Fruit fly (Drosophila melanogaster) whole organism, embryonic: ENCODE results near the gene CG12519.

Experiments used
- Awh ChIP-seq: fragments of 200-800 bp; sonication (Bioruptor generic); IDR thresholded peaks from 2 replicates; pipeline ENCODE4, ENCODE4 v1.3.6; 2022; ENCODE audit warnings: missing biosample characterization, missing genetic modification characterization
- CG10209 ChIP-seq: fragments of 200-800 bp; sonication (Bioruptor generic); optimal IDR thresholded peaks from 3 replicates; lab custom pipeline; 2017; ENCODE audit warnings: missing biosample characterization, mild to moderate bottlenecking, missing genetic modification characterization, missing genetic modification reagents
- CG13775 ChIP-seq: fragments of 200-800 bp; sonication (Bioruptor generic); optimal IDR thresholded peaks from 3 replicates; lab custom pipeline; 2017; ENCODE audit warnings: missing biosample characterization, mild to moderate bottlenecking, missing genetic modification characterization
- CG14710 ChIP-seq: fragments of 200-800 bp; sonication (Bioruptor generic); optimal IDR thresholded peaks from 3 replicates; lab custom pipeline; 2019; ENCODE audit warnings: missing biosample characterization, mild to moderate bottlenecking, missing genetic modification characterization, moderate library complexity
- CG15011 ChIP-seq: fragments of 200-800 bp; sonication (Bioruptor generic); optimal IDR thresholded peaks from 3 replicates; lab custom pipeline; 2018; ENCODE audit warnings: missing biosample characterization, mild to moderate bottlenecking, missing genetic modification characterization
- CG1602 ChIP-seq: fragments of 200-800 bp; sonication (Bioruptor generic); optimal IDR thresholded peaks from 3 replicates; lab custom pipeline; 2016; ENCODE audit warnings: missing biosample characterization, missing genetic modification characterization
- CG2199 ChIP-seq: fragments of 200-800 bp; sonication (Bioruptor generic); IDR thresholded peaks from 3 replicates; pipeline ENCODE4 v1.3.6; 2022; ENCODE audit warnings: missing biosample characterization, missing genetic modification characterization
- CG33213 ChIP-seq: fragments of 200-800 bp; sonication (Bioruptor generic); optimal IDR thresholded peaks from 3 replicates; lab custom pipeline; 2016; ENCODE audit warnings: missing biosample characterization, missing genetic modification characterization
- CG34422 ChIP-seq: fragments of 200-800 bp; sonication (Bioruptor generic); IDR thresholded peaks from 3 replicates; pipeline ENCODE4 v1.3.6; 2022; ENCODE audit warnings: missing biosample characterization, missing genetic modification characterization
- CG4854 ChIP-seq: fragments of 200-800 bp; sonication (Bioruptor generic); optimal IDR thresholded peaks from 2 replicates; lab custom pipeline; 2016; ENCODE audit warnings: missing biosample characterization, missing genetic modification characterization, inconsistent platforms
- CG5953 ChIP-seq: fragments of 200-800 bp; sonication (Bioruptor generic); IDR thresholded peaks from 2 replicates; pipeline ENCODE4 v1.3.6; 2022; ENCODE audit warnings: missing biosample characterization, missing genetic modification characterization
- CG7556 ChIP-seq: fragments of 200-800 bp; sonication (Bioruptor generic); optimal IDR thresholded peaks from 2 replicates; lab custom pipeline; 2017; ENCODE audit warnings: missing biosample characterization, mild to moderate bottlenecking, missing genetic modification characterization
- CG8388 ChIP-seq: fragments of 200-800 bp; sonication (Bioruptor generic); optimal IDR thresholded peaks from 2 replicates; lab custom pipeline; 2019; ENCODE audit warnings: missing biosample characterization, mild to moderate bottlenecking, missing genetic modification characterization, moderate library complexity
- CG8765 ChIP-seq: fragments of 200-800 bp; sonication (Bioruptor generic); IDR thresholded peaks from 2 replicates; pipeline ENCODE4 v1.3.6; 2022; ENCODE audit warnings: missing biosample characterization, missing genetic modification characterization
- CG9727 ChIP-seq: fragments of 200-800 bp; sonication (Bioruptor generic); optimal IDR thresholded peaks from 3 replicates; lab custom pipeline; 2017; ENCODE audit warnings: missing biosample characterization, mild to moderate bottlenecking, missing genetic modification characterization
- CG9876 ChIP-seq: fragments of 200-800 bp; sonication (Bioruptor generic); optimal IDR thresholded peaks from 2 replicates; lab custom pipeline; 2016; ENCODE audit warnings: missing biosample characterization, missing genetic modification characterization
- CkIIα-i1 ChIP-seq: fragments of 200-800 bp; sonication (Bioruptor generic); IDR thresholded peaks from 2 replicates; pipeline ENCODE4 v1.3.6; 2022; ENCODE audit warnings: missing biosample characterization, missing genetic modification characterization
- Dip2 ChIP-seq: fragments of 200-800 bp; sonication (Bioruptor generic); IDR thresholded peaks from 2 replicates; pipeline ENCODE4 v1.3.6; 2022; ENCODE audit warnings: missing biosample characterization, missing genetic modification characterization
- Eip74EF ChIP-seq, 2 experiments: fragments of 200-800 bp in 1 of 2; fragments of >200 bp in 1 of 2; sonication (Bioruptor generic) in 1 of 2; optimal IDR thresholded peaks; 2 replicates each; lab custom pipeline; 2017 to 2019; ENCODE audit warnings: missing biosample characterization in 2 of 2, missing genetic modification characterization in 2 of 2, mild to moderate bottlenecking in 1 of 2, moderate library complexity in 1 of 2
- Gsc ChIP-seq: fragments of 200-800 bp; sonication (Bioruptor generic); IDR thresholded peaks from 2 replicates; pipeline ENCODE4 v1.3.6; 2022; ENCODE audit warnings: missing biosample characterization, missing genetic modification characterization
- HLHmδ ChIP-seq: fragments of 200-800 bp; sonication (Bioruptor generic); optimal IDR thresholded peaks from 2 replicates; lab custom pipeline; 2018; ENCODE audit warnings: missing biosample characterization, mild to moderate bottlenecking, missing genetic modification characterization, moderate library complexity
- Hand ChIP-seq: fragments of 200-800 bp; sonication (Bioruptor generic); optimal IDR thresholded peaks from 2 replicates; lab custom pipeline; 2017; ENCODE audit warnings: mild to moderate bottlenecking, missing biosample characterization, missing genetic modification reagents, missing genetic modification characterization
- Hey ChIP-seq: fragments of 200-800 bp; sonication (Bioruptor generic); optimal IDR thresholded peaks from 3 replicates; lab custom pipeline; 2018; ENCODE audit warnings: missing biosample characterization, mild to moderate bottlenecking, missing genetic modification characterization
- HmgD ChIP-seq: fragments of 200-800 bp; sonication (Bioruptor generic); optimal IDR thresholded peaks from 3 replicates; lab custom pipeline; 2016; ENCODE audit warnings: missing biosample characterization, missing genetic modification characterization
- Hr3 ChIP-seq: fragments of 200-800 bp; sonication (Bioruptor generic); optimal IDR thresholded peaks from 3 replicates; lab custom pipeline; 2016; ENCODE audit warnings: missing biosample characterization, missing genetic modification characterization
- Hr51 ChIP-seq, 2 experiments: fragments of 200-800 bp; sonication (Bioruptor generic); optimal IDR thresholded peaks; 2 replicates in 1 of 2; 3 replicates in 1 of 2; lab custom pipeline; 2016 to 2018; ENCODE audit warnings: missing biosample characterization in 2 of 2, missing genetic modification characterization in 2 of 2, mild to moderate bottlenecking in 1 of 2, moderate library complexity in 1 of 2
- Meics ChIP-seq: fragments of 200-800 bp; sonication (Bioruptor generic); optimal IDR thresholded peaks from 2 replicates; lab custom pipeline; 2017; ENCODE audit warnings: missing biosample characterization, mild to moderate bottlenecking, missing genetic modification characterization
- Mrtf ChIP-seq: fragments of 200-800 bp; sonication (Bioruptor generic); IDR thresholded peaks from 3 replicates; pipeline ENCODE4 v1.3.6; 2022; ENCODE audit warnings: missing biosample characterization, missing genetic modification characterization
- bab2 ChIP-seq: fragments of 200-800 bp; sonication (Bioruptor generic); optimal IDR thresholded peaks from 2 replicates; lab custom pipeline; 2016; ENCODE audit warnings: missing biosample characterization, missing genetic modification characterization
- bcd ChIP-seq: fragments of 200-800 bp; sonication (Bioruptor generic); optimal IDR thresholded peaks from 2 replicates; lab custom pipeline; 2017; ENCODE audit warnings: missing biosample characterization, mild to moderate bottlenecking, missing genetic modification characterization
- chinmo ChIP-seq: fragments of 200-800 bp; sonication (Bioruptor generic); IDR thresholded peaks from 4 replicates; pipeline ENCODE4 v1.3.6; 2022; ENCODE audit warnings: missing biosample characterization, missing genetic modification characterization; ENCODE audit not compliant: partially characterized antibody
- cwo ChIP-seq: fragments of 200-800 bp; sonication (Bioruptor generic); optimal IDR thresholded peaks from 3 replicates; lab custom pipeline; 2017; ENCODE audit warnings: missing biosample characterization, missing genetic modification characterization, mild to moderate bottlenecking, moderate library complexity, missing genetic modification reagents
- dan ChIP-seq: fragments of 200-800 bp; sonication (Bioruptor generic); IDR thresholded peaks from 2 replicates; pipeline ENCODE4 v1.3.6; 2022; ENCODE audit warnings: missing biosample characterization, missing genetic modification characterization
- eyg ChIP-seq: fragments of 200-800 bp; sonication (Bioruptor generic); optimal IDR thresholded peaks from 3 replicates; lab custom pipeline; 2016; ENCODE audit warnings: missing biosample characterization, missing genetic modification characterization
- grau ChIP-seq: fragments of 200-800 bp; optimal IDR thresholded peaks from 3 replicates; lab custom pipeline; 2019; ENCODE audit warnings: missing biosample characterization, mild to moderate bottlenecking, missing genetic modification characterization, moderate library complexity
- gro ChIP-seq: fragments of 200-800 bp; sonication (Bioruptor generic); optimal IDR thresholded peaks from 2 replicates; lab custom pipeline; 2016; ENCODE audit warnings: missing biosample characterization, missing genetic modification characterization
- gsb-n ChIP-seq: fragments of 200-800 bp; sonication (Bioruptor generic); optimal IDR thresholded peaks from 3 replicates; lab custom pipeline; 2018; ENCODE audit warnings: missing biosample characterization, mild to moderate bottlenecking, missing genetic modification characterization
- hkb ChIP-seq, 2 experiments: fragments of 200-800 bp in 1 of 2; fragments of >200 bp in 1 of 2; sonication (Bioruptor generic) in 1 of 2; IDR thresholded peaks in 1 of 2; optimal IDR thresholded peaks in 1 of 2; 2 replicates each; pipeline versions ENCODE4 v1.3.6 to Lab custom; 2017 to 2022; ENCODE audit warnings: missing biosample characterization in 1 of 2, missing genetic modification characterization in 1 of 2
- jigr1 ChIP-seq: fragments of 200-800 bp; sonication (Bioruptor generic); IDR thresholded peaks from 3 replicates; pipeline ENCODE4 v1.3.6; 2022; ENCODE audit warnings: missing biosample characterization, missing genetic modification characterization
- oc ChIP-seq: fragments of 200-800 bp; sonication (Bioruptor generic); optimal IDR thresholded peaks from 2 replicates; lab custom pipeline; 2018; ENCODE audit warnings: missing biosample characterization, mild to moderate bottlenecking, missing genetic modification characterization, moderate library complexity
- otp ChIP-seq: fragments of 200-800 bp; sonication (Bioruptor generic); IDR thresholded peaks from 3 replicates; pipeline ENCODE4, ENCODE4 v1.3.6; 2022; ENCODE audit warnings: missing biosample characterization, missing genetic modification characterization
- row ChIP-seq: fragments of 200-800 bp; sonication (Bioruptor generic); IDR thresholded peaks from 3 replicates; pipeline ENCODE4 v1.3.6; 2022; ENCODE audit warnings: missing biosample characterization, missing genetic modification characterization
- shn ChIP-seq: fragments of 200-800 bp; sonication (Bioruptor generic); optimal IDR thresholded peaks from 3 replicates; lab custom pipeline; 2016; ENCODE audit warnings: missing biosample characterization, missing genetic modification characterization
- sima ChIP-seq: fragments of 200-800 bp; sonication (Bioruptor generic); optimal IDR thresholded peaks from 2 replicates; lab custom pipeline; 2016; ENCODE audit warnings: missing biosample characterization, missing genetic modification characterization
- slp2 ChIP-seq: fragments of 200-800 bp; sonication (Bioruptor generic); optimal IDR thresholded peaks from 2 replicates; lab custom pipeline; 2016; ENCODE audit warnings: missing biosample characterization, missing genetic modification characterization
- sob ChIP-seq: fragments of 200-800 bp; sonication (Bioruptor generic); IDR thresholded peaks from 2 replicates; pipeline ENCODE4 v1.3.6; 2022; ENCODE audit warnings: missing biosample characterization, missing genetic modification characterization
- sqz ChIP-seq: fragments of 200-800 bp; sonication (Bioruptor generic); optimal IDR thresholded peaks from 3 replicates; lab custom pipeline; 2018; ENCODE audit warnings: missing biosample characterization, mild to moderate bottlenecking, missing genetic modification characterization
- tio ChIP-seq: fragments of 200-800 bp; sonication (Bioruptor generic); optimal IDR thresholded peaks from 2 replicates; lab custom pipeline; 2017; ENCODE audit warnings: missing biosample characterization, missing genetic modification characterization, inconsistent platforms
- zen ChIP-seq: fragments of 200-800 bp; sonication (Bioruptor generic); optimal IDR thresholded peaks from 3 replicates; lab custom pipeline; 2018; ENCODE audit warnings: missing biosample characterization, mild to moderate bottlenecking, missing genetic modification characterization, moderate library complexity
- zen2 ChIP-seq: fragments of 200-800 bp; sonication (Bioruptor generic); IDR thresholded peaks from 3 replicates; pipeline ENCODE4 v1.3.6; 2022; ENCODE audit warnings: missing biosample characterization, missing genetic modification characterization; ENCODE audit not compliant: partially characterized antibody

CG12519 gene

dm6 chr3L:19516547-19516946 is 44.3 kb downstream of the CG12519 start (continued):
- TF ChIP-seq row (no peak; the same call in 1 of the 3 replicates), CG10209 (GFP tag; lab: Kevin White, UChicago) (peak; percentile 86), Hr3 (GFP tag; lab: Kevin White, UChicago) (peak; percentile 89), Hand (GFP tag; lab: Kevin White, UChicago) (no peak), CG14710 (tag; lab: Kevin White, UChicago) (peak; percentile 83), zen (tag; lab: Kevin White, UChicago) (peak; percentile 89), CG8765 (GFP tag; lab: Robert Waterston, UW) (peak; percentile 31; the same call in 1 of the 2 replicates), slp2 (GFP tag; lab: Kevin White, UChicago) (peak; percentile 89), otp (GFP tag; lab: Robert Waterston, UW) (peak; percentile 90), CG9876 (GFP tag; lab: Kevin White, UChicago) (peak; percentile 94), eyg (peak; percentile 94), sqz (GFP tag; lab: Kevin White, UChicago) (no peak), Hey (tag; lab: Kevin White, UChicago) (no peak), CG33213 (GFP tag; lab: Kevin White, UChicago) (peak; percentile 95), jigr1 (GFP tag; lab: Robert Waterston, UW) (peak; percentile 31; the same call in 1 of the 3 replicates), gro (GFP tag; lab: Kevin White, UChicago) (peak; percentile 96), bcd (GFP tag; lab: Kevin White, UChicago) (peak; percentile 97), HLHmδ (peak; percentile 74), CG4854 (peak; percentile 87), CG15011 (GFP tag; lab: Kevin White, UChicago) (peak; percentile 70), bab2 (GFP tag; lab: Kevin White, UChicago) (peak; percentile 88), hkb (optimal IDR thresholded peaks at IDR 0.05; lab: Kevin White, UChicago) (no peak), hkb (GFP tag; IDR thresholded peaks at IDR 0.05; lab: Robert Waterston, UW) (no peak; the same call in 1 of the 2 replicates), CG5953 (GFP tag; lab: Robert Waterston, UW) (peak; percentile 87), Hr51 (GFP tag; optimal IDR thresholded peaks at IDR 0.05; lab: Kevin White, UChicago) (peak; percentile 69 to 77), CG7556 (no peak), oc (peak; percentile 44), CG13775 (GFP tag; lab: Kevin White, UChicago) (peak; percentile 84), chinmo (no peak), CG34422 (peak; percentile 94), Mrtf (GFP tag; lab: Robert Waterston, UW) (peak; percentile 92), tio (GFP tag; lab: Kevin White, UChicago) (peak; percentile 65), gsb-n (tag; lab: Kevin White, UChicago) (peak; percentile 78), sob (GFP tag; lab: Robert Waterston, UW) (peak; percentile 97), Dip2 (GFP tag; lab: Robert Waterston, UW) (no peak), CG8388 (GFP tag; lab: Kevin White, UChicago) (peak; percentile 76), sima (GFP tag; lab: Kevin White, UChicago) (peak; percentile 82), HmgD (peak; percentile 97), Meics (peak; percentile 92), CG9727 (GFP tag; lab: Kevin White, UChicago) (peak; percentile 88), shn (GFP tag; lab: Kevin White, UChicago) (peak; percentile 86), cwo (GFP tag; lab: Kevin White, UChicago) (peak; percentile 48), grau (tag; lab: Kevin White, UChicago) (peak; percentile 73), Eip74EF (GFP tag; optimal IDR thresholded peaks at IDR 0.05; lab: Kevin White, UChicago) (no peak), CG2199 (GFP tag; lab: Robert Waterston, UW) (peak; percentile 98), Awh (GFP tag; lab: Robert Waterston, UW) (peak; percentile 88), zen2 (no peak), dan (GFP tag; lab: Robert Waterston, UW) (peak; percentile 43; the same call in 1 of the 2 replicates), CkIIα-i1 (0 out of 2 replicates have a peak, but pooled peaks have one; percentile 50), CG1602 (GFP tag; lab: Kevin White, UChicago) (peak; percentile 79), Gsc (peak; percentile 76)
